Worm (Caenorhabditis elegans) whole organism, L2 larva: ENCODE results near the gene hpo-12.

Experiments used
- C34F6.9 ChIP-seq: fragments of 150-350 bp; optimal IDR thresholded peaks from 2 replicates; lab custom pipeline; 2014; ENCODE audit warnings: missing biosample characterization, missing genetic modification characterization
- R02D3.7 ChIP-seq: fragments of 150-350 bp; optimal IDR thresholded peaks from 2 replicates; lab custom pipeline; 2014; ENCODE audit warnings: missing biosample characterization, missing genetic modification characterization
- Y55F3AM.14 ChIP-seq: fragments of 200-800 bp; sonication (Bioruptor generic); optimal IDR thresholded peaks from 2 replicates; lab custom pipeline; 2018; ENCODE audit warnings: mild to moderate bottlenecking, missing genetic modification characterization, missing compliant biosample characterization
- ZK546.5 ChIP-seq: sonication (generic microtip); optimal IDR thresholded peaks from 2 replicates; lab custom pipeline; 2017; ENCODE audit warnings: missing biosample characterization, missing genetic modification characterization
- alr-1 ChIP-seq: fragments of 150-350 bp; optimal IDR thresholded peaks from 2 replicates; lab custom pipeline; 2014; ENCODE audit warnings: missing biosample characterization, missing genetic modification characterization
- aly-2 ChIP-seq: fragments of 150-350 bp; optimal IDR thresholded peaks from 2 replicates; lab custom pipeline; 2014; ENCODE audit warnings: missing biosample characterization, missing genetic modification characterization
- ama-1 ChIP-seq: fragments of 150-350 bp; optimal IDR thresholded peaks from 2 replicates; lab custom pipeline; 2018; ENCODE audit warnings: inconsistent platforms
- ceh-82 ChIP-seq: fragments of 150-350 bp; optimal IDR thresholded peaks from 2 replicates; lab custom pipeline; 2014; ENCODE audit warnings: missing biosample characterization, missing genetic modification characterization
- crh-2 ChIP-seq: sonication (generic microtip); optimal IDR thresholded peaks from 2 replicates; lab custom pipeline; 2017; ENCODE audit warnings: missing biosample characterization, missing genetic modification characterization
- dmd-4 ChIP-seq: sonication (generic microtip); optimal IDR thresholded peaks from 2 replicates; lab custom pipeline; 2017; ENCODE audit warnings: missing biosample characterization, missing genetic modification characterization
- elt-1 ChIP-seq: fragments of 150-350 bp; optimal IDR thresholded peaks from 2 replicates; lab custom pipeline; 2014; ENCODE audit warnings: missing biosample characterization, missing genetic modification characterization
- elt-3 ChIP-seq: sonication (generic microtip); optimal IDR thresholded peaks from 2 replicates; lab custom pipeline; 2017; ENCODE audit warnings: missing biosample characterization, missing genetic modification characterization
- fos-1 ChIP-seq: fragments of 150-350 bp; optimal IDR thresholded peaks from 2 replicates; lab custom pipeline; 2014; ENCODE audit warnings: missing biosample characterization, missing genetic modification characterization
- gmeb-1 ChIP-seq: fragments of 150-350 bp; optimal IDR thresholded peaks from 2 replicates; lab custom pipeline; 2014; ENCODE audit warnings: missing biosample characterization, missing genetic modification characterization
- lsy-2 ChIP-seq, 2 experiments: fragments of 150-350 bp in 1 of 2; sonication (generic microtip) in 1 of 2; optimal IDR thresholded peaks; 2 replicates each; lab custom pipeline; 2014 to 2017; ENCODE audit warnings: missing biosample characterization in 2 of 2, missing genetic modification characterization in 2 of 2
- mab-5 ChIP-seq: fragments of 150-350 bp; optimal IDR thresholded peaks from 2 replicates; lab custom pipeline; 2014; ENCODE audit warnings: missing biosample characterization, missing genetic modification characterization
- mbf-1 ChIP-seq: sonication (generic microtip); optimal IDR thresholded peaks from 2 replicates; lab custom pipeline; 2017; ENCODE audit warnings: missing biosample characterization, missing genetic modification characterization
- mdl-1 ChIP-seq, 2 experiments: fragments of 150-350 bp in 1 of 2; sonication (generic microtip) in 1 of 2; optimal IDR thresholded peaks; 2 replicates each; lab custom pipeline; 2017; ENCODE audit warnings: missing biosample characterization in 2 of 2, missing genetic modification characterization in 2 of 2
- nhr-10 ChIP-seq: sonication (generic microtip); optimal IDR thresholded peaks from 2 replicates; lab custom pipeline; 2017; ENCODE audit warnings: missing biosample characterization, missing genetic modification characterization
- nhr-11 ChIP-seq: fragments of 150-350 bp; optimal IDR thresholded peaks from 2 replicates; lab custom pipeline; 2014; ENCODE audit warnings: missing biosample characterization, missing genetic modification characterization
- nhr-129 ChIP-seq: fragments of 150-350 bp; optimal IDR thresholded peaks from 2 replicates; lab custom pipeline; 2014; ENCODE audit warnings: missing biosample characterization, missing genetic modification characterization
- nhr-21 ChIP-seq: fragments of 150-350 bp; optimal IDR thresholded peaks from 2 replicates; lab custom pipeline; 2014; ENCODE audit warnings: missing biosample characterization, missing genetic modification characterization
- nhr-23 ChIP-seq: fragments of 150-350 bp; optimal IDR thresholded peaks from 2 replicates; lab custom pipeline; 2014; ENCODE audit warnings: missing biosample characterization, missing genetic modification reagents, missing genetic modification characterization
- nhr-237 ChIP-seq: fragments of 150-350 bp; optimal IDR thresholded peaks from 2 replicates; lab custom pipeline; 2014; ENCODE audit warnings: missing biosample characterization, missing genetic modification characterization
- nhr-77 ChIP-seq: fragments of 150-350 bp; optimal IDR thresholded peaks from 2 replicates; lab custom pipeline; 2014; ENCODE audit warnings: missing biosample characterization, missing genetic modification characterization
- peb-1 ChIP-seq: fragments of 150-350 bp; optimal IDR thresholded peaks from 2 replicates; lab custom pipeline; 2014; ENCODE audit warnings: missing biosample characterization, missing genetic modification characterization
- skn-1 ChIP-seq: sonication (generic microtip); optimal IDR thresholded peaks from 2 replicates; lab custom pipeline; 2017; ENCODE audit warnings: missing biosample characterization, missing genetic modification characterization
- sma-3 ChIP-seq: sonication (generic microtip); optimal IDR thresholded peaks from 2 replicates; lab custom pipeline; 2016; ENCODE audit warnings: missing genetic modification reagents, missing genetic modification characterization, missing compliant biosample characterization
- sma-9 ChIP-seq, 2 experiments: fragments of 150-350 bp in 1 of 2; sonication (generic microtip) in 1 of 2; optimal IDR thresholded peaks; 2 replicates each; lab custom pipeline; 2014 to 2016; ENCODE audit warnings: missing genetic modification characterization in 2 of 2, mild to moderate bottlenecking in 1 of 2, missing biosample characterization in 1 of 2, missing compliant biosample characterization in 1 of 2, missing genetic modification reagents in 1 of 2, moderate library complexity in 1 of 2
- unc-39 ChIP-seq: fragments of 150-350 bp; optimal IDR thresholded peaks from 2 replicates; lab custom pipeline; 2014; ENCODE audit warnings: missing biosample characterization, missing genetic modification characterization
- unc-55 ChIP-seq: fragments of 150-350 bp; sonication (generic microtip); optimal IDR thresholded peaks from 3 replicates; lab custom pipeline; 2014; ENCODE audit warnings: missing biosample characterization, missing genetic modification reagents, missing genetic modification characterization
- unc-62 ChIP-seq: fragments of 150-350 bp; optimal IDR thresholded peaks from 2 replicates; lab custom pipeline; 2014; ENCODE audit warnings: missing biosample characterization, missing genetic modification reagents, missing genetic modification characterization
- zag-1 ChIP-seq: fragments of 150-350 bp; optimal IDR thresholded peaks from 2 replicates; lab custom pipeline; 2014; ENCODE audit warnings: missing biosample characterization, missing genetic modification characterization
- ztf-1 ChIP-seq: fragments of 200-800 bp; sonication (Bioruptor generic); conservative IDR thresholded peaks from 2 replicates; pipeline ENCODE4 v1.3.6; 2022; ENCODE audit warnings: missing genetic modification characterization, missing compliant biosample characterization
- ztf-11 ChIP-seq: sonication (generic microtip); optimal IDR thresholded peaks from 2 replicates; lab custom pipeline; 2017; ENCODE audit warnings: missing biosample characterization, missing genetic modification characterization
- ztf-4 ChIP-seq: fragments of 150-350 bp; optimal IDR thresholded peaks from 2 replicates; lab custom pipeline; 2014; ENCODE audit warnings: missing biosample characterization, missing genetic modification characterization

hpo-12 gene

ce11 chrIV:12330840-12331359 is 47.9 kb downstream of the hpo-12 start, which contains the start of gene ufd-1:
ufd-1 (minus strand) TSS chrIV:12330890.
- TF ChIP-seq peb-1 (tag; lab: Kevin White, UChicago) (no peak), nhr-129 (peak; percentile 47), unc-55 (GFP tag; lab: Kevin White, UChicago) (peak; percentile 1), fos-1 (peak; percentile 0), lsy-2 (tag; optimal IDR thresholded peaks at IDR 0.05; lab: Kevin White, UChicago) (peak in 1 of 2 experiments; percentile 16)

- TF ChIP-seq Y55F3AM.14 (GFP tag; lab: Kevin White, UChicago) (no peak), ceh-82 (tag; lab: Kevin White, UChicago) (no peak), mbf-1 (tag; lab: Kevin White, UChicago) (no peak), nhr-11 (tag; lab: Kevin White, UChicago) (no peak), mdl-1 (tag; optimal IDR thresholded peaks at IDR 0.05; lab: Kevin White, UChicago) (no peak), fos-1 (no peak), nhr-23 (tag; lab: Kevin White, UChicago) (no peak), dmd-4 (tag; lab: Kevin White, UChicago) (no peak), lsy-2 (tag; optimal IDR thresholded peaks at IDR 0.05; lab: Kevin White, UChicago) (no peak), ama-1 (no peak), ZK546.5 (no peak), unc-55 (GFP tag; lab: Kevin White, UChicago) (no peak), ztf-11 (tag; lab: Kevin White, UChicago) (no peak), elt-3 (no peak), aly-2 (tag; lab: Kevin White, UChicago) (no peak), nhr-21 (tag; lab: Kevin White, UChicago) (no peak)
Measured at ce11 chrIV:12334142-12334541, 51.2 kb downstream of the hpo-12 start.

ce11 chrIV:12334708-12335107 is 51.7 kb downstream of the hpo-12 start:
- TF ChIP-seq skn-1 (tag; lab: Kevin White, UChicago), result no peak
- no peak for TF ChIP-seq nhr-21 (tag; lab: Kevin White, UChicago)
- no peak for TF ChIP-seq nhr-23 (tag; lab: Kevin White, UChicago)
- no peak for TF ChIP-seq alr-1
- no peak for TF ChIP-seq nhr-237 (tag; lab: Kevin White, UChicago)
- TF ChIP-seq aly-2 (tag; lab: Kevin White, UChicago), result no peak
- TF ChIP-seq sma-3 (GFP tag; lab: Kevin White, UChicago), result no peak
- TF ChIP-seq lsy-2 (tag; optimal IDR thresholded peaks at IDR 0.05; lab: Kevin White, UChicago), result peak in 1 of 2 experiments; percentile 46
- TF ChIP-seq nhr-10, result no peak
- no peak for TF ChIP-seq elt-3
- TF ChIP-seq sma-9 (GFP tag; optimal IDR thresholded peaks at IDR 0.05; lab: Kevin White, UChicago), result no peak
- no peak for TF ChIP-seq sma-9 (tag; optimal IDR thresholded peaks at IDR 0.05; lab: Kevin White, UChicago)
- TF ChIP-seq unc-62 (GFP tag; lab: Kevin White, UChicago), result no peak
- no peak for TF ChIP-seq mab-5 (tag; lab: Kevin White, UChicago)
- no peak for TF ChIP-seq ztf-4 (tag; lab: Kevin White, UChicago)
- TF ChIP-seq crh-2 (tag; lab: Kevin White, UChicago), result no peak
- no peak for TF ChIP-seq zag-1 (tag; lab: Kevin White, UChicago)
- TF ChIP-seq peb-1 (tag; lab: Kevin White, UChicago), result no peak
- TF ChIP-seq ama-1, result no peak
- TF ChIP-seq nhr-129, result peak; percentile 17
- no peak for TF ChIP-seq nhr-77 (tag; lab: Kevin White, UChicago)
- TF ChIP-seq unc-55 (GFP tag; lab: Kevin White, UChicago), result peak; percentile 34
- peak; percentile 65 for TF ChIP-seq gmeb-1 (tag; lab: Kevin White, UChicago)
- TF ChIP-seq C34F6.9, result no peak
- TF ChIP-seq R02D3.7 (tag; lab: Kevin White, UChicago), result no peak
- no peak for TF ChIP-seq elt-1 (tag; lab: Kevin White, UChicago)
- TF ChIP-seq unc-39, result no peak
- no peak for TF ChIP-seq ztf-1
- no peak for TF ChIP-seq mbf-1 (tag; lab: Kevin White, UChicago)
- no peak for TF ChIP-seq nhr-11 (tag; lab: Kevin White, UChicago)
